Worm (Caenorhabditis elegans): ENCODE measurements around the gene H01M10.2.

Gene H01M10.2

ce11 chrX:2613077-2613476 lies 27.5 kb upstream of the H01M10.2 start (continued):
- peak; percentile 79 for TF ChIP-seq gmeb-2 (tag; optimal IDR thresholded peaks at IDR 0.05)
- TF ChIP-seq hlh-13 (GFP tag; optimal IDR thresholded peaks at IDR 0.05) = peak; percentile 64
- peak; percentile 72 for TF ChIP-seq unc-3 (GFP tag; conservative IDR thresholded peaks at IDR 0.05)
- TF ChIP-seq unc-3 (tag; optimal IDR thresholded peaks at IDR 0.05) = peak; percentile 42
- TF ChIP-seq sox-4 (tag; optimal IDR thresholded peaks at IDR 0.05) = peak; percentile 75
- TF ChIP-seq ref-2 (tag; optimal IDR thresholded peaks at IDR 0.05) = peak; percentile 64
- TF ChIP-seq sdc-2 (tag; optimal IDR thresholded peaks at IDR 0.05) = peak; percentile 93
- TF ChIP-seq ahr-1 (tag; optimal IDR thresholded peaks at IDR 0.05) = no peak
- TF ChIP-seq pat-9 (tag; optimal IDR thresholded peaks at IDR 0.05) = peak; percentile 80
- TF ChIP-seq hlh-30 (tag; optimal IDR thresholded peaks at IDR 0.05; ENCODE audit: insufficient read depth) = peak; percentile 20
- TF ChIP-seq unc-55 (GFP tag; optimal IDR thresholded peaks at IDR 0.05) = no peak
- TF ChIP-seq pha-2 (tag; optimal IDR thresholded peaks at IDR 0.05) = peak; percentile 70
- no peak for TF ChIP-seq elt-4 (tag; optimal IDR thresholded peaks at IDR 0.05)
- TF ChIP-seq unc-42 (tag; optimal IDR thresholded peaks at IDR 0.05) = peak; percentile 16
- peak; percentile 64 for TF ChIP-seq fkh-6 (tag; optimal IDR thresholded peaks at IDR 0.05)

- TF ChIP-seq fkh-10 (GFP tag; optimal IDR thresholded peaks at IDR 0.05) (no peak), che-1 (tag; optimal IDR thresholded peaks at IDR 0.05) (no peak), ceh-9 (tag; optimal IDR thresholded peaks at IDR 0.05) (no peak), sox-4 (tag; optimal IDR thresholded peaks at IDR 0.05) (no peak), hlh-6 (tag; optimal IDR thresholded peaks at IDR 0.05) (no peak), tbx-7 (tag; optimal IDR thresholded peaks at IDR 0.05) (no peak), unc-3 (GFP tag; conservative IDR thresholded peaks at IDR 0.05) (no peak), unc-3 (tag; optimal IDR thresholded peaks at IDR 0.05) (no peak), fax-1 (tag; optimal IDR thresholded peaks at IDR 0.05) (no peak), syd-9 (tag; optimal IDR thresholded peaks at IDR 0.05) (no peak), hlh-8 (tag; optimal IDR thresholded peaks at IDR 0.05) (no peak), ceh-14 (tag; optimal IDR thresholded peaks at IDR 0.05) (no peak), unc-42 (tag; optimal IDR thresholded peaks at IDR 0.05) (no peak), ceh-34 (tag; optimal IDR thresholded peaks at IDR 0.05) (no peak), sox-2 (GFP tag; IDR thresholded peaks at IDR 0.05) (no peak), ceh-31 (tag; optimal IDR thresholded peaks at IDR 0.05) (no peak), ref-2 (tag; optimal IDR thresholded peaks at IDR 0.05) (no peak), ceh-24 (tag; optimal IDR thresholded peaks at IDR 0.05) (no peak), ceh-45 (GFP tag; IDR thresholded peaks at IDR 0.05) (no peak), pha-4 (tag; optimal IDR thresholded peaks at IDR 0.05) (no peak)
Measured at ce11 chrX:2607522-2608278, 22.1 kb upstream of the H01M10.2 start, which contains the start of gene T03G6.1. T03G6.1 (plus strand) TSS chrX:2608228.

ce11 chrX:2604358-2605016 lies 18.9 kb upstream of the H01M10.2 start:
- TF ChIP-seq lin-11 (tag; optimal IDR thresholded peaks at IDR 0.05) (no peak), K02D7.2 (tag; optimal IDR thresholded peaks at IDR 0.05) (no peak), zip-5 (tag; optimal IDR thresholded peaks at IDR 0.05) (no peak), ref-2 (tag; optimal IDR thresholded peaks at IDR 0.05) (no peak), ets-4 (tag; optimal IDR thresholded peaks at IDR 0.05) (no peak), sdc-2 (tag; optimal IDR thresholded peaks at IDR 0.05) (no peak), ttx-3 (tag; optimal IDR thresholded peaks at IDR 0.05) (no peak), dmd-4 (tag; optimal IDR thresholded peaks at IDR 0.05; ENCODE audit: borderline replicate concordance) (no peak), madf-2 (tag; optimal IDR thresholded peaks at IDR 0.05) (no peak), lim-6 (tag; optimal IDR thresholded peaks at IDR 0.05) (no peak), unc-42 (tag; optimal IDR thresholded peaks at IDR 0.05) (no peak), dve-1 (tag; optimal IDR thresholded peaks at IDR 0.05) (no peak)

Measured in whole organism, late embryonic.